Worm (Caenorhabditis elegans): ENCODE data around the gene W07G1.7.
A peak's percentile ranks its signal among the peaks of the same experiment; 100 is the strongest.

W07G1.7 gene

ce11 chrII:13966242-13966641 is at the start of gene W07G1.7:
Gene W07G1.7, minus strand, starts transcription at chrII:13966342.
- no peak for TF ChIP-seq blmp-1 (tag; optimal IDR thresholded peaks at IDR 0.05; ENCODE audit: insufficient read depth)
- no peak for TF ChIP-seq egl-27 (tag; optimal IDR thresholded peaks at IDR 0.05)
- no peak for TF ChIP-seq alr-1 (tag; optimal IDR thresholded peaks at IDR 0.05)

ce11 chrII:14014637-14015036 is 48.5 kb upstream of the W07G1.7 start:
- TF ChIP-seq nhr-129 (tag; optimal IDR thresholded peaks at IDR 0.05) = no peak
- TF ChIP-seq sma-3 (GFP tag; optimal IDR thresholded peaks at IDR 0.05) = no peak
- no peak for TF ChIP-seq ZK546.5 (tag; optimal IDR thresholded peaks at IDR 0.05)
- TF ChIP-seq lin-11 (tag; optimal IDR thresholded peaks at IDR 0.05) = no peak
- no peak for TF ChIP-seq aly-2 (tag; optimal IDR thresholded peaks at IDR 0.05)
- no peak for TF ChIP-seq nhr-11 (tag; optimal IDR thresholded peaks at IDR 0.05)
- TF ChIP-seq mdl-1 (tag; optimal IDR thresholded peaks at IDR 0.05) = no peak
- no peak for TF ChIP-seq unc-62 (GFP tag; optimal IDR thresholded peaks at IDR 0.05)
- no peak for TF ChIP-seq crh-2 (tag; optimal IDR thresholded peaks at IDR 0.05)

ce11 chrII:14010656-14011376 is 44.7 kb upstream of the W07G1.7 start, which contains the start of gene F01D5.8:
Gene F01D5.8, plus strand, starts transcription at chrII:14010706.
- TF ChIP-seq nhr-237 (tag; optimal IDR thresholded peaks at IDR 0.05) (no peak), fos-1 (tag; optimal IDR thresholded peaks at IDR 0.05) (peak; percentile 75), snpc-4 (tag; optimal IDR thresholded peaks at IDR 0.05) (peak; percentile 47)

ce11 chrII:14008359-14008758 is 42.2 kb upstream of the W07G1.7 start, which contains the start of gene F01D5.7:
Gene F01D5.7, plus strand, starts transcription at chrII:14008659.
- TF ChIP-seq sma-9 (GFP tag; optimal IDR thresholded peaks at IDR 0.05) (no peak), sma-9 (tag; optimal IDR thresholded peaks at IDR 0.05) (no peak), alr-1 (tag; optimal IDR thresholded peaks at IDR 0.05) (no peak), ZK546.5 (tag; optimal IDR thresholded peaks at IDR 0.05) (no peak), Y55F3AM.14 (GFP tag; optimal IDR thresholded peaks at IDR 0.05) (no peak), snpc-4 (tag; optimal IDR thresholded peaks at IDR 0.05) (no peak), peb-1 (tag; optimal IDR thresholded peaks at IDR 0.05) (no peak), sma-3 (GFP tag; optimal IDR thresholded peaks at IDR 0.05) (no peak), nhr-237 (tag; optimal IDR thresholded peaks at IDR 0.05) (no peak), nhr-10 (tag; optimal IDR thresholded peaks at IDR 0.05) (no peak), lin-11 (tag; optimal IDR thresholded peaks at IDR 0.05) (no peak), aly-2 (tag; optimal IDR thresholded peaks at IDR 0.05) (no peak), egl-27 (tag; optimal IDR thresholded peaks at IDR 0.05) (no peak), lsy-2 (tag; optimal IDR thresholded peaks at IDR 0.05) (no peak)

- no peak for TF ChIP-seq nhr-12 (tag; optimal IDR thresholded peaks at IDR 0.05)
- TF ChIP-seq nhr-237 (tag; optimal IDR thresholded peaks at IDR 0.05) = no peak
- no peak for TF ChIP-seq blmp-1 (tag; optimal IDR thresholded peaks at IDR 0.05; ENCODE audit: insufficient read depth)
- no peak for TF ChIP-seq ceh-16 (tag; optimal IDR thresholded peaks at IDR 0.05)
- TF ChIP-seq zag-1 (tag; optimal IDR thresholded peaks at IDR 0.05) = no peak
These were observed 40.1 kb upstream of the W07G1.7 start, which contains the start of gene F01D5.6 for ce11 chrII:14006210-14006609. Gene F01D5.6, plus strand, starts transcription at chrII:14006510.

- TF ChIP-seq lin-13 (GFP tag; optimal IDR thresholded peaks at IDR 0.05) (no peak), R02D3.7 (tag; optimal IDR thresholded peaks at IDR 0.05) (no peak), sem-4 (tag; optimal IDR thresholded peaks at IDR 0.05) (no peak), ztf-4 (tag; optimal IDR thresholded peaks at IDR 0.05) (no peak), gmeb-1 (tag; optimal IDR thresholded peaks at IDR 0.05) (no peak), nhr-23 (tag; optimal IDR thresholded peaks at IDR 0.05) (no peak), ceh-82 (tag; optimal IDR thresholded peaks at IDR 0.05) (no peak)
These were observed 39.0 kb upstream of the W07G1.7 start for ce11 chrII:14005183-14005582.
